Worm (Caenorhabditis elegans) whole organism, early embryonic: Measurements from ENCODE around the gene hpa-1.

Experiments
- B0310.2 ChIP-seq: sonication (generic microtip); optimal IDR thresholded peaks from 2 replicates; lab custom pipeline; 2016; ENCODE audit warnings: mild to moderate bottlenecking, missing genetic modification characterization, missing compliant biosample characterization
- ama-1 ChIP-seq: fragments of 150-350 bp; optimal IDR thresholded peaks from 2 replicates; lab custom pipeline; 2014
- hmbx-1 ChIP-seq: sonication (generic microtip); optimal IDR thresholded peaks from 2 replicates; lab custom pipeline; 2016; ENCODE audit warnings: mild to moderate bottlenecking, missing genetic modification characterization, missing compliant biosample characterization
- hnd-1 ChIP-seq: sonication (generic microtip); optimal IDR thresholded peaks from 2 replicates; lab custom pipeline; 2016; ENCODE audit warnings: missing genetic modification characterization, missing compliant biosample characterization
- tbx-37 ChIP-seq: fragments of 200-800 bp; sonication (Bioruptor generic); conservative IDR thresholded peaks from 2 replicates; pipeline ENCODE4 v1.3.6; 2022; ENCODE audit warnings: missing genetic modification reagents, missing genetic modification characterization, missing compliant biosample characterization

ce11 chrIV:16254464-16254863 lies 21.5 kb upstream of the hpa-1 start, which contains the start of gene hlh-17:
- TF ChIP-seq tbx-37 (GFP tag; lab: Robert Waterston, UW) (no peak), hmbx-1 (tag; lab: Kevin White, UChicago) (no peak), hnd-1 (tag; lab: Kevin White, UChicago) (no peak), B0310.2 (no peak), ama-1 (lab: Kevin White, UChicago) (no peak)
